Worm (Caenorhabditis elegans): ENCODE measurements around the gene fat-5.

DNA sequence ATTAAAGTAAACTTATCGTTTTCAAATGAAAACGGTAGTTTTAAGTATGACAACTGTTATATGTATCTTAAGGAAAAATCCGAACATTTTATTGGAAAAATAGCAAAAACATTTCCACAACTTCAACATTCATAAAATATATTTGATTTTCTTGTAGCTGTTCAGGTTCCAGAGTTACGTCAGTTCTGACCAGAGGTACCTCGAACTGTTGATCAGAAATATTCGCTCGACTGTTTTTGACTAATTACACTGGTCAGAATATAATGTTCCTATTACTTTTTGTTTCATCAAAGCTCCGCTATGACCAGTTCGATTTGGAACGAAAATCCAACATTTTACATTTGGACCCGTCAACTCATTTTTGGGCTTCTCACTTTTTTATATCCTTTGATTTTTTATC lies 17.8 kb upstream of the fat-5 start, which contains the start of gene srh-31:
- TF ChIP-seq lsy-2 (tag; optimal IDR thresholded peaks at IDR 0.05) (no peak), lin-29 (GFP tag; IDR thresholded peaks at IDR 0.05) (no peak), zag-1 (tag; optimal IDR thresholded peaks at IDR 0.05) (no peak), pha-4 (GFP tag; IDR thresholded peaks at IDR 0.05) (no peak), pha-4 (tag; optimal IDR thresholded peaks at IDR 0.05) (no peak), daf-12 (tag; optimal IDR thresholded peaks at IDR 0.05) (no peak), aly-2 (tag; optimal IDR thresholded peaks at IDR 0.05) (no peak), dpl-1 (GFP tag; optimal IDR thresholded peaks at IDR 0.05) (no peak), nhr-11 (tag; optimal IDR thresholded peaks at IDR 0.05) (no peak)

All from whole organism, L4 larva.